Worm (Caenorhabditis elegans): Measurements from ENCODE around the gene gei-6.

Gene gei-6

ce11 chrV:7230847-7231246 lies at the start of gene gei-6, which contains the start of gene krr-1:
TSS of gene gei-6 (minus strand) at chrV:7230848.
TSS of gene krr-1 (plus strand) at chrV:7231190.
- peak; percentile 90 for TF ChIP-seq sea-1 (GFP tag; conservative IDR thresholded peaks at IDR 0.05)
- TF ChIP-seq flt-1 (GFP tag; IDR thresholded peaks at IDR 0.05) = peak; percentile 84
- TF ChIP-seq hnd-1 (tag; optimal IDR thresholded peaks at IDR 0.05) = peak; percentile 70
- peak; percentile 66 for TF ChIP-seq B0310.2 (tag; optimal IDR thresholded peaks at IDR 0.05)
- TF ChIP-seq ceh-36 (tag; optimal IDR thresholded peaks at IDR 0.05) = peak; percentile 87
- TF ChIP-seq ets-7 (tag; optimal IDR thresholded peaks at IDR 0.05) = no peak
- no peak for TF ChIP-seq ama-1 (optimal IDR thresholded peaks at IDR 0.05)
- peak; percentile 83 for TF ChIP-seq hmg-4 (GFP tag; optimal IDR thresholded peaks at IDR 0.05)
- TF ChIP-seq pes-1 (GFP tag; IDR thresholded peaks at IDR 0.05) = peak; percentile 90
- TF ChIP-seq aly-1 (tag; optimal IDR thresholded peaks at IDR 0.05) = peak; percentile 22
- TF ChIP-seq hmbx-1 (tag; optimal IDR thresholded peaks at IDR 0.05) = peak; percentile 31
- TF ChIP-seq F13C5.2 (tag; optimal IDR thresholded peaks at IDR 0.05) = peak; percentile 90
- peak; percentile 85 for TF ChIP-seq scrt-1 (GFP tag; IDR thresholded peaks at IDR 0.05)
- TF ChIP-seq tra-4 (tag; optimal IDR thresholded peaks at IDR 0.05) = no peak
- TF ChIP-seq tbx-11 (GFP tag; IDR thresholded peaks at IDR 0.05) = peak; percentile 92
- TF ChIP-seq ceh-13 (GFP tag; optimal IDR thresholded peaks at IDR 0.05) = peak; percentile 73
- peak; percentile 88 for TF ChIP-seq tbx-37 (GFP tag; conservative IDR thresholded peaks at IDR 0.05)

- no peak for TF ChIP-seq aly-1 (tag; optimal IDR thresholded peaks at IDR 0.05)
- no peak for TF ChIP-seq scrt-1 (GFP tag; IDR thresholded peaks at IDR 0.05)
- TF ChIP-seq F13C5.2 (tag; optimal IDR thresholded peaks at IDR 0.05) = no peak
- no peak for TF ChIP-seq ama-1 (optimal IDR thresholded peaks at IDR 0.05)
- no peak for TF ChIP-seq pes-1 (GFP tag; IDR thresholded peaks at IDR 0.05)
- no peak for TF ChIP-seq ets-7 (tag; optimal IDR thresholded peaks at IDR 0.05)
- TF ChIP-seq tbx-11 (GFP tag; IDR thresholded peaks at IDR 0.05) = no peak
- no peak for TF ChIP-seq hmg-4 (GFP tag; optimal IDR thresholded peaks at IDR 0.05)
- no peak for TF ChIP-seq tra-4 (tag; optimal IDR thresholded peaks at IDR 0.05)
- no peak for TF ChIP-seq ceh-13 (GFP tag; optimal IDR thresholded peaks at IDR 0.05)
- no peak for TF ChIP-seq sea-1 (GFP tag; conservative IDR thresholded peaks at IDR 0.05)
- TF ChIP-seq hnd-1 (tag; optimal IDR thresholded peaks at IDR 0.05) = no peak
- TF ChIP-seq hmbx-1 (tag; optimal IDR thresholded peaks at IDR 0.05) = no peak
- no peak for TF ChIP-seq ceh-36 (tag; optimal IDR thresholded peaks at IDR 0.05)
Observed at ce11 chrV:7279090-7279489, 48.4 kb upstream of the gei-6 start, which contains the start of gene C13A2.4. TSS of gene C13A2.4 (plus strand) at chrV:7279390.

- TF ChIP-seq ama-1 (optimal IDR thresholded peaks at IDR 0.05) (no peak), ceh-36 (tag; optimal IDR thresholded peaks at IDR 0.05) (no peak), flt-1 (GFP tag; IDR thresholded peaks at IDR 0.05) (no peak), sea-1 (GFP tag; conservative IDR thresholded peaks at IDR 0.05) (no peak)
Observed at ce11 chrV:7275491-7275890, 44.8 kb upstream of the gei-6 start, which contains the start of gene C13A2.5. TSS of gene C13A2.5 (plus strand) at chrV:7275791.

ce11 chrV:7274992-7275391 lies 44.3 kb upstream of the gei-6 start, which contains the start of gene C13A2.10:
TSS of gene C13A2.10 (minus strand) at chrV:7275092.
- no peak for TF ChIP-seq hmbx-1 (tag; optimal IDR thresholded peaks at IDR 0.05)
- TF ChIP-seq aly-1 (tag; optimal IDR thresholded peaks at IDR 0.05) = no peak
- TF ChIP-seq flt-1 (GFP tag; IDR thresholded peaks at IDR 0.05) = no peak
- TF ChIP-seq hnd-1 (tag; optimal IDR thresholded peaks at IDR 0.05) = no peak
- no peak for TF ChIP-seq F13C5.2 (tag; optimal IDR thresholded peaks at IDR 0.05)
- TF ChIP-seq sea-1 (GFP tag; conservative IDR thresholded peaks at IDR 0.05) = no peak
- no peak for TF ChIP-seq scrt-1 (GFP tag; IDR thresholded peaks at IDR 0.05)
- no peak for TF ChIP-seq ceh-36 (tag; optimal IDR thresholded peaks at IDR 0.05)
- no peak for TF ChIP-seq ets-7 (tag; optimal IDR thresholded peaks at IDR 0.05)
- TF ChIP-seq ceh-13 (GFP tag; optimal IDR thresholded peaks at IDR 0.05) = no peak
- TF ChIP-seq B0310.2 (tag; optimal IDR thresholded peaks at IDR 0.05) = no peak
- TF ChIP-seq ama-1 (optimal IDR thresholded peaks at IDR 0.05) = no peak
- TF ChIP-seq tra-4 (tag; optimal IDR thresholded peaks at IDR 0.05) = no peak

- TF ChIP-seq tbx-11 (GFP tag; IDR thresholded peaks at IDR 0.05) = no peak
- TF ChIP-seq ceh-36 (tag; optimal IDR thresholded peaks at IDR 0.05) = no peak
- no peak for TF ChIP-seq pes-1 (GFP tag; IDR thresholded peaks at IDR 0.05)
- TF ChIP-seq scrt-1 (GFP tag; IDR thresholded peaks at IDR 0.05) = no peak
- TF ChIP-seq B0310.2 (tag; optimal IDR thresholded peaks at IDR 0.05) = no peak
- no peak for TF ChIP-seq flt-1 (GFP tag; IDR thresholded peaks at IDR 0.05)
Observed at ce11 chrV:7269399-7269798, 38.8 kb upstream of the gei-6 start, which contains the start of gene C13A2.6. TSS of gene C13A2.6 (plus strand) at chrV:7269699.

- TF ChIP-seq tbx-11 (GFP tag; IDR thresholded peaks at IDR 0.05) (no peak), F13C5.2 (tag; optimal IDR thresholded peaks at IDR 0.05) (no peak), tbx-37 (GFP tag; conservative IDR thresholded peaks at IDR 0.05) (no peak), ceh-13 (GFP tag; optimal IDR thresholded peaks at IDR 0.05) (no peak), sea-1 (GFP tag; conservative IDR thresholded peaks at IDR 0.05) (no peak), B0310.2 (tag; optimal IDR thresholded peaks at IDR 0.05) (no peak), tra-4 (tag; optimal IDR thresholded peaks at IDR 0.05) (no peak), ama-1 (optimal IDR thresholded peaks at IDR 0.05) (no peak), hmg-4 (GFP tag; optimal IDR thresholded peaks at IDR 0.05) (no peak), flt-1 (GFP tag; IDR thresholded peaks at IDR 0.05) (no peak)
Observed at ce11 chrV:7266021-7266420, 35.4 kb upstream of the gei-6 start, which contains the start of gene C13A2.7. TSS of gene C13A2.7 (plus strand) at chrV:7266321.

- TF ChIP-seq scrt-1 (GFP tag; IDR thresholded peaks at IDR 0.05) (no peak), F13C5.2 (tag; optimal IDR thresholded peaks at IDR 0.05) (no peak), hmbx-1 (tag; optimal IDR thresholded peaks at IDR 0.05) (no peak), flt-1 (GFP tag; IDR thresholded peaks at IDR 0.05) (no peak), tbx-37 (GFP tag; conservative IDR thresholded peaks at IDR 0.05) (no peak), ets-7 (tag; optimal IDR thresholded peaks at IDR 0.05) (no peak), sea-1 (GFP tag; conservative IDR thresholded peaks at IDR 0.05) (no peak), tbx-11 (GFP tag; IDR thresholded peaks at IDR 0.05) (no peak), aly-1 (tag; optimal IDR thresholded peaks at IDR 0.05) (no peak), hmg-4 (GFP tag; optimal IDR thresholded peaks at IDR 0.05) (no peak)
Observed at ce11 chrV:7264042-7264441, 33.4 kb upstream of the gei-6 start, which contains the start of gene C13A2.9. TSS of gene C13A2.9 (minus strand) at chrV:7264142.

ce11 chrV:7258965-7259364 lies 28.3 kb upstream of the gei-6 start, which contains the start of gene C13A2.12:
TSS of gene C13A2.12 (plus strand) at chrV:7259265.
- no peak for TF ChIP-seq sea-1 (GFP tag; conservative IDR thresholded peaks at IDR 0.05)
- TF ChIP-seq ceh-36 (tag; optimal IDR thresholded peaks at IDR 0.05) = no peak
- no peak for TF ChIP-seq hnd-1 (tag; optimal IDR thresholded peaks at IDR 0.05)
- no peak for TF ChIP-seq ama-1 (optimal IDR thresholded peaks at IDR 0.05)

Measured in whole organism, early embryonic.